Fruit fly (Drosophila melanogaster) whole organism, embryonic: Measurements from ENCODE around the gene CG11811.
A peak's percentile ranks its signal among the peaks of the same experiment; 100 is the strongest.

Experiments
- Aef1 ChIP-seq: fragments of 200-800 bp; sonication (Bioruptor generic); IDR thresholded peaks from 3 replicates; pipeline ENCODE4 v1.3.6; 2022; ENCODE audit warnings: missing biosample characterization, missing genetic modification characterization
- Antp ChIP-seq: fragments of 200-800 bp; sonication (Bioruptor generic); optimal IDR thresholded peaks from 3 replicates; lab custom pipeline; 2016; ENCODE audit warnings: missing biosample characterization, missing genetic modification characterization
- CG10543 ChIP-seq: fragments of 200-800 bp; sonication (Bioruptor generic); optimal IDR thresholded peaks from 3 replicates; lab custom pipeline; 2017; ENCODE audit warnings: missing biosample characterization, mild to moderate bottlenecking, missing genetic modification characterization, moderate library complexity
- CG11247 ChIP-seq: fragments of 200-800 bp; sonication (Bioruptor generic); IDR thresholded peaks from 2 replicates; pipeline ENCODE4 v1.3.6; 2022; ENCODE audit warnings: missing biosample characterization, missing genetic modification characterization
- CG11504 ChIP-seq: fragments of 200-800 bp; sonication (Bioruptor generic); optimal IDR thresholded peaks from 3 replicates; lab custom pipeline; 2019; ENCODE audit warnings: missing biosample characterization, mild to moderate bottlenecking, missing genetic modification characterization, moderate library complexity
- CG12391 ChIP-seq: fragments of 200-800 bp; sonication (Bioruptor generic); optimal IDR thresholded peaks from 3 replicates; lab custom pipeline; 2018; ENCODE audit warnings: missing biosample characterization, mild to moderate bottlenecking, missing genetic modification characterization, moderate library complexity
- CG17328 ChIP-seq: fragments of 200-800 bp; sonication (Bioruptor generic); IDR thresholded peaks from 2 replicates; pipeline ENCODE4 v1.3.6; 2022; ENCODE audit warnings: missing biosample characterization, missing genetic modification characterization
- CG1792 ChIP-seq: fragments of 200-800 bp; sonication (Bioruptor generic); optimal IDR thresholded peaks from 2 replicates; lab custom pipeline; 2016; ENCODE audit warnings: missing biosample characterization, missing genetic modification characterization
- CG18476 ChIP-seq: fragments of 200-800 bp; sonication (Bioruptor generic); optimal IDR thresholded peaks from 2 replicates; lab custom pipeline; 2016; ENCODE audit warnings: missing biosample characterization, mild to moderate bottlenecking, missing genetic modification characterization
- CG33213 ChIP-seq: fragments of 200-800 bp; sonication (Bioruptor generic); optimal IDR thresholded peaks from 3 replicates; lab custom pipeline; 2016; ENCODE audit warnings: missing biosample characterization, missing genetic modification characterization
- CG3407 ChIP-seq: fragments of 200-800 bp; sonication (Bioruptor generic); optimal IDR thresholded peaks from 2 replicates; lab custom pipeline; 2018; ENCODE audit warnings: missing biosample characterization, mild to moderate bottlenecking, missing genetic modification characterization
- CG43689 ChIP-seq: fragments of 200-800 bp; sonication (Bioruptor generic); IDR thresholded peaks from 2 replicates; pipeline ENCODE4 v1.3.6; 2022; ENCODE audit warnings: missing biosample characterization, missing genetic modification characterization
- CG4424 ChIP-seq: fragments of 200-800 bp; sonication (Bioruptor generic); optimal IDR thresholded peaks from 3 replicates; lab custom pipeline; 2016; ENCODE audit warnings: missing biosample characterization, missing genetic modification characterization
- CG8290 ChIP-seq, 3 experiments: fragments of 200-800 bp; sonication (Bioruptor generic); optimal IDR thresholded peaks; 2 replicates each; lab custom pipeline; 2016 to 2019; ENCODE audit warnings: missing biosample characterization in 3 of 3, missing genetic modification characterization in 3 of 3, mild to moderate bottlenecking in 2 of 3, moderate library complexity in 1 of 3
- Chrac-16 ChIP-seq: fragments of 200-800 bp; sonication (Bioruptor generic); optimal IDR thresholded peaks from 3 replicates; lab custom pipeline; 2016; ENCODE audit warnings: missing biosample characterization, missing genetic modification characterization
- H2.0 ChIP-seq: fragments of 200-800 bp; sonication (Bioruptor generic); IDR thresholded peaks from 2 replicates; pipeline ENCODE4 v1.3.6; 2022; ENCODE audit warnings: missing biosample characterization, missing genetic modification characterization
- HLH3B ChIP-seq: fragments of 200-800 bp; sonication (Bioruptor generic); IDR thresholded peaks from 2 replicates; pipeline ENCODE4 v1.3.6; 2022; ENCODE audit warnings: missing biosample characterization, missing genetic modification characterization
- Hsf ChIP-seq: fragments of 200-800 bp; sonication (Bioruptor generic); optimal IDR thresholded peaks from 3 replicates; lab custom pipeline; 2016; ENCODE audit warnings: missing biosample characterization, missing genetic modification characterization
- Lpt ChIP-seq: fragments of >200 bp; optimal IDR thresholded peaks from 2 replicates; lab custom pipeline; 2018; ENCODE audit warnings: missing biosample characterization, missing genetic modification characterization
- MBD-R2 ChIP-seq: fragments of 200-800 bp; sonication (Bioruptor generic); IDR thresholded peaks from 2 replicates; pipeline ENCODE4 v1.3.6; 2022; ENCODE audit warnings: missing biosample characterization, missing genetic modification characterization
- Mad ChIP-seq: fragments of 200-800 bp; sonication (Bioruptor generic); optimal IDR thresholded peaks from 2 replicates; lab custom pipeline; 2016; ENCODE audit warnings: missing biosample characterization, missing genetic modification characterization
- Med ChIP-seq: fragments of 200-800 bp; sonication (Bioruptor generic); peaks from one replicate; lab custom pipeline; 2016; ENCODE audit warnings: missing biosample characterization, missing genetic modification characterization, mild to moderate bottlenecking, inconsistent platforms, moderate library complexity
- Nf-YB ChIP-seq: fragments of 200-800 bp; sonication (Bioruptor generic); optimal IDR thresholded peaks from 3 replicates; lab custom pipeline; 2019; ENCODE audit warnings: missing biosample characterization, mild to moderate bottlenecking, missing genetic modification characterization, moderate library complexity
- NfI ChIP-seq: fragments of 200-800 bp; sonication (Bioruptor generic); optimal IDR thresholded peaks from 3 replicates; lab custom pipeline; 2018; ENCODE audit warnings: missing biosample characterization, mild to moderate bottlenecking, missing genetic modification characterization, moderate library complexity
- Rx ChIP-seq: fragments of 200-800 bp; sonication (Bioruptor generic); IDR thresholded peaks from 2 replicates; pipeline ENCODE4 v1.3.6; 2022; ENCODE audit warnings: missing biosample characterization, missing genetic modification characterization
- Sin3A ChIP-seq: fragments of >200 bp; optimal IDR thresholded peaks from 2 replicates; lab custom pipeline; 2018
- TFAM ChIP-seq: fragments of 200-800 bp; sonication (Bioruptor generic); optimal IDR thresholded peaks from 2 replicates; lab custom pipeline; 2017; ENCODE audit warnings: missing biosample characterization, missing genetic modification characterization, inconsistent platforms
- YL-1 ChIP-seq: fragments of 200-800 bp; sonication (Bioruptor generic); optimal IDR thresholded peaks from 3 replicates; lab custom pipeline; 2017; ENCODE audit warnings: missing biosample characterization, mild to moderate bottlenecking, missing genetic modification characterization
- ac ChIP-seq: fragments of 200-800 bp; sonication (Bioruptor generic); optimal IDR thresholded peaks from 3 replicates; lab custom pipeline; 2017; ENCODE audit warnings: missing biosample characterization, mild to moderate bottlenecking, missing genetic modification characterization
- ash1 ChIP-seq: fragments of 200-800 bp; sonication (Bioruptor generic); optimal IDR thresholded peaks from 2 replicates; lab custom pipeline; 2018; ENCODE audit warnings: missing biosample characterization, mild to moderate bottlenecking, missing genetic modification characterization
- bcd ChIP-seq: fragments of 200-800 bp; sonication (Bioruptor generic); optimal IDR thresholded peaks from 2 replicates; lab custom pipeline; 2017; ENCODE audit warnings: missing biosample characterization, mild to moderate bottlenecking, missing genetic modification characterization
- bowl ChIP-seq: fragments of 200-800 bp; sonication (Bioruptor generic); IDR thresholded peaks from 2 replicates; pipeline ENCODE4 v1.3.6; 2022; ENCODE audit warnings: missing biosample characterization, missing genetic modification characterization
- caup ChIP-seq: fragments of 200-800 bp; sonication (Bioruptor generic); optimal IDR thresholded peaks from 3 replicates; lab custom pipeline; 2017; ENCODE audit warnings: missing biosample characterization, mild to moderate bottlenecking, missing genetic modification characterization, moderate library complexity; ENCODE audit not compliant: severe bottlenecking
- chn ChIP-seq: fragments of 200-800 bp; sonication (Bioruptor generic); optimal IDR thresholded peaks from 2 replicates; lab custom pipeline; 2016; ENCODE audit warnings: missing biosample characterization, missing genetic modification characterization
- dpn ChIP-seq, 2 experiments: fragments of 200-800 bp; sonication (Bioruptor generic); optimal IDR thresholded peaks; 3 replicates each; lab custom pipeline; 2016; ENCODE audit warnings: missing biosample characterization in 2 of 2, missing genetic modification characterization in 2 of 2
- emc ChIP-seq: fragments of 200-800 bp; sonication (Bioruptor generic); optimal IDR thresholded peaks from 2 replicates; lab custom pipeline; 2016; ENCODE audit warnings: missing biosample characterization, missing genetic modification characterization
- fd3F ChIP-seq: fragments of 200-800 bp; sonication (Bioruptor generic); optimal IDR thresholded peaks from 2 replicates; lab custom pipeline; 2018; ENCODE audit warnings: missing biosample characterization, mild to moderate bottlenecking, missing genetic modification characterization, moderate library complexity
- grau ChIP-seq: fragments of 200-800 bp; optimal IDR thresholded peaks from 3 replicates; lab custom pipeline; 2019; ENCODE audit warnings: missing biosample characterization, mild to moderate bottlenecking, missing genetic modification characterization, moderate library complexity
- gt ChIP-seq: fragments of 200-800 bp; sonication (Bioruptor generic); IDR thresholded peaks from 2 replicates; pipeline ENCODE4 v1.3.6; 2022; ENCODE audit warnings: missing biosample characterization, missing genetic modification characterization
- jing ChIP-seq: fragments of 200-800 bp; sonication (Bioruptor generic); optimal IDR thresholded peaks from 2 replicates; lab custom pipeline; 2018; ENCODE audit warnings: missing biosample characterization, mild to moderate bottlenecking, missing genetic modification characterization
- schlank ChIP-seq: fragments of 200-800 bp; sonication (Bioruptor generic); optimal IDR thresholded peaks from 2 replicates; lab custom pipeline; 2018; ENCODE audit warnings: missing biosample characterization, mild to moderate bottlenecking, missing genetic modification characterization
- seq ChIP-seq: fragments of 200-800 bp; sonication (Bioruptor generic); IDR thresholded peaks from 2 replicates; pipeline ENCODE4 v1.3.6; 2022; ENCODE audit warnings: missing biosample characterization, missing genetic modification characterization

Gene CG11811

dm6 chr3L:10665433-10666150 is 25.2 kb upstream of the CG11811 start (continued):
- TF ChIP-seq jing: peak; percentile 89
- no peak for TF ChIP-seq Sin3A (lab: Kevin White, UChicago)
- peak; percentile 95 for TF ChIP-seq fd3F (GFP tag; lab: Kevin White, UChicago)
- peak; percentile 78 for TF ChIP-seq bowl
- peak; percentile 84 for TF ChIP-seq schlank
- peak; percentile 96 for TF ChIP-seq seq (GFP tag; lab: Robert Waterston, UW)
- peak; percentile 96 for TF ChIP-seq CG4424 (GFP tag; lab: Kevin White, UChicago)
- TF ChIP-seq ac (GFP tag; lab: Kevin White, UChicago): peak; percentile 97
- TF ChIP-seq Lpt: no peak
- peak; percentile 73 for TF ChIP-seq CG1792 (GFP tag; lab: Kevin White, UChicago)
- peak; percentile 95 for TF ChIP-seq caup (GFP tag; lab: Kevin White, UChicago)
- peak; percentile 90 for TF ChIP-seq Nf-YB (GFP tag; lab: Kevin White, UChicago)
- TF ChIP-seq gt: peak; percentile 59; the same call in 1 of the 2 replicates
- peak; percentile 61 for TF ChIP-seq CG33213 (GFP tag; lab: Kevin White, UChicago)
- peak; percentile 95 for TF ChIP-seq YL-1 (GFP tag; lab: Kevin White, UChicago)
- TF ChIP-seq grau (tag; lab: Kevin White, UChicago): peak; percentile 97
- peak; percentile 78 for TF ChIP-seq emc
- TF ChIP-seq MBD-R2 (GFP tag; lab: Robert Waterston, UW): peak; percentile 66; the same call in 1 of the 2 replicates
- TF ChIP-seq CG10543 (GFP tag; lab: Kevin White, UChicago): peak; percentile 97
- TF ChIP-seq bcd (GFP tag; lab: Kevin White, UChicago): peak; percentile 97
- peak; percentile 59 for TF ChIP-seq Rx (GFP tag; lab: Robert Waterston, UW)
- peak; percentile 64 for TF ChIP-seq Antp
- TF ChIP-seq Mad (GFP tag; lab: Kevin White, UChicago): peak; percentile 88
- TF ChIP-seq CG8290 (GFP tag; optimal IDR thresholded peaks at IDR 0.05; lab: Kevin White, UChicago): peak; percentile 94
- TF ChIP-seq CG8290 (tag; optimal IDR thresholded peaks at IDR 0.05; lab: Kevin White, UChicago): peak; percentile 85 to 96
- peak; percentile 86 to 95 for TF ChIP-seq dpn (GFP tag; optimal IDR thresholded peaks at IDR 0.05; lab: Kevin White, UChicago)
- peak; percentile 97 for TF ChIP-seq NfI (GFP tag; lab: Kevin White, UChicago)
- TF ChIP-seq CG3407 (GFP tag; lab: Kevin White, UChicago): peak; percentile 96
- peak; percentile 66 for TF ChIP-seq ash1 (GFP tag; lab: Kevin White, UChicago)
- TF ChIP-seq CG12391 (tag; lab: Kevin White, UChicago): peak; percentile 99
- TF ChIP-seq CG43689 (GFP tag; lab: Robert Waterston, UW): peak; percentile 67; the same call in 1 of the 2 replicates
- peak; percentile 92 for TF ChIP-seq HLH3B (GFP tag; lab: Robert Waterston, UW)
- peak; percentile 90 for TF ChIP-seq CG17328 (GFP tag; lab: Robert Waterston, UW)
- TF ChIP-seq Aef1 (GFP tag; lab: Robert Waterston, UW): peak; percentile 84
- peak; percentile 95 for TF ChIP-seq CG18476 (GFP tag; lab: Kevin White, UChicago)
- TF ChIP-seq TFAM: peak; percentile 90
- TF ChIP-seq chn (GFP tag; lab: Kevin White, UChicago): peak; percentile 89
- peak; percentile 98 for TF ChIP-seq CG11504 (tag; lab: Kevin White, UChicago)
- TF ChIP-seq H2.0 (GFP tag; lab: Robert Waterston, UW): peak; percentile 88
- TF ChIP-seq CG11247 (GFP tag; lab: Robert Waterston, UW): no peak; the same call in none of the 2 replicates
- peak; percentile 94 for TF ChIP-seq Chrac-16 (GFP tag; lab: Kevin White, UChicago)
- peak; percentile 93 for TF ChIP-seq Hsf (GFP tag; lab: Kevin White, UChicago)
- peak; percentile 98 for TF ChIP-seq Med (GFP tag; lab: Kevin White, UChicago)
